Fruit fly (Drosophila melanogaster): ENCODE measurements around the gene Ptp61F.

Gene Ptp61F

DNA sequence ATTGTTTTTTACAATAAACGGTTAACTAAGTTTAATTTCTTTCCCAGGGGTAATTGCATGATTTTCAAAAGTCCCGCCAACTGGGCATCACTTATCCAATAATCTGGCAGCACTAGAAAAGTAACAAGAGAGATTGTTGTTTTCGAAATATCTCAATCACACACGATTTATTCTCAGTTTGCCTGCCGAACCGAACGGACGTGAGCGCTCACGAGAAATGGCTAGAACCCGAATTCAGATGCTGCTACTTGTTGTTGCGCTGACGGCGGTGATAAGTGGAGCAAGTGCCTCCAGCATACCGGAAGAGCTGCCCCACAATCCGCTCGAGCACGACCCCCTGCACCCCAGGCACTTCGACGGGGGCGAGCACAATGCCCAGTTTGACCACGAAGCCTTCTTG, 176.5 kb downstream of the Ptp61F start, which contains the start of gene scf (continued):
- TF ChIP-seq ci (GFP tag; IDR thresholded peaks at IDR 0.05) (peak; percentile 63; the same call in 2 of the 3 replicates), Mes4 (GFP tag; optimal IDR thresholded peaks at IDR 0.05) (no peak), cad (GFP tag; optimal IDR thresholded peaks at IDR 0.05) (no peak), CG16813 (GFP tag; IDR thresholded peaks at IDR 0.05; ENCODE audit: partially characterized antibody) (peak; percentile 33; the same call in 1 of the 3 replicates), Nf-YC (tag; optimal IDR thresholded peaks at IDR 0.05) (peak; percentile 19), CG7786 (GFP tag; optimal IDR thresholded peaks at IDR 0.05) (no peak), tgo (GFP tag; IDR thresholded peaks at IDR 0.05) (no peak), cato (GFP tag; optimal IDR thresholded peaks at IDR 0.05; ENCODE audit: borderline replicate concordance) (no peak), GATAe (GFP tag; conservative IDR thresholded peaks at IDR 0.05) (no peak), CG42726 (GFP tag; IDR thresholded peaks at IDR 0.05; ENCODE audit: partially characterized antibody) (0 out of 2 replicates have a peak, but pooled peaks have one; percentile 48), CG2116 (GFP tag; optimal IDR thresholded peaks at IDR 0.05) (peak; percentile 35), Doc3 (GFP tag; IDR thresholded peaks at IDR 0.05; ENCODE audit: partially characterized antibody) (peak; percentile 28; the same call in 1 of the 3 replicates), az2 (GFP tag; optimal IDR thresholded peaks at IDR 0.05) (no peak), Awh (GFP tag; IDR thresholded peaks at IDR 0.05) (0 out of 2 replicates have a peak, but pooled peaks have one; percentile 30), Lpt (GFP tag; optimal IDR thresholded peaks at IDR 0.05) (no peak), cas (GFP tag; IDR thresholded peaks at IDR 0.05) (no peak), CG14667 (GFP tag; IDR thresholded peaks at IDR 0.05) (no peak), NC2α (GFP tag; optimal IDR thresholded peaks at IDR 0.05) (no peak), Aef1 (GFP tag; IDR thresholded peaks at IDR 0.05) (0 out of 3 replicates have a peak, but pooled peaks have one; percentile 24), Dref (GFP tag; IDR thresholded peaks at IDR 0.05) (0 out of 2 replicates have a peak, but pooled peaks have one; percentile 1), Sry-δ (GFP tag; optimal IDR thresholded peaks at IDR 0.05) (peak; percentile 44), CG7987 (GFP tag; optimal IDR thresholded peaks at IDR 0.05) (peak; percentile 21), HLH54F (GFP tag; optimal IDR thresholded peaks at IDR 0.05) (no peak), CG18262 (tag; optimal IDR thresholded peaks at IDR 0.05) (peak; percentile 13), nerfin-1 (tag; optimal IDR thresholded peaks at IDR 0.05) (no peak), Poxn (GFP tag; IDR thresholded peaks at IDR 0.05) (no peak), Bgb (GFP tag; IDR thresholded peaks at IDR 0.05; ENCODE audit: partially characterized antibody) (peak; percentile 49), sens (GFP tag) (peak; percentile 70), klu (GFP tag; IDR thresholded peaks at IDR 0.05) (no peak), Dip2 (GFP tag; IDR thresholded peaks at IDR 0.05) (no peak), pum (GFP tag; optimal IDR thresholded peaks at IDR 0.05) (no peak), rib (GFP tag; IDR thresholded peaks at IDR 0.05) (0 out of 2 replicates have a peak, but pooled peaks have one; percentile 13), pan (optimal IDR thresholded peaks at IDR 0.05) (no peak), pan (GFP tag; optimal IDR thresholded peaks at IDR 0.05 in 1 of 2, IDR thresholded peaks at IDR 0.05 in 1 of 2) (peak in 1 of 2 experiments; percentile 37), tna (GFP tag; IDR thresholded peaks at IDR 0.05; ENCODE audit: partially characterized antibody) (no peak), CG9727 (GFP tag; optimal IDR thresholded peaks at IDR 0.05) (no peak), Ptx1 (GFP tag; IDR thresholded peaks at IDR 0.05) (no peak), fd3F (GFP tag; optimal IDR thresholded peaks at IDR 0.05) (no peak), kah (GFP tag; optimal IDR thresholded peaks at IDR 0.05) (peak; percentile 54), Taf1 (GFP tag; IDR thresholded peaks at IDR 0.05) (no peak), ac (GFP tag; optimal IDR thresholded peaks at IDR 0.05) (no peak), MESR4 (GFP tag; optimal IDR thresholded peaks at IDR 0.05) (peak; percentile 64), cg (GFP tag; optimal IDR thresholded peaks at IDR 0.05) (no peak), Ssrp (tag; optimal IDR thresholded peaks at IDR 0.05) (no peak), CG30431 (GFP tag; optimal IDR thresholded peaks at IDR 0.05) (no peak), fd102C (GFP tag; optimal IDR thresholded peaks at IDR 0.05) (no peak), CG9932 (GFP tag; IDR thresholded peaks at IDR 0.05) (peak; percentile 36), p53 (GFP tag; optimal IDR thresholded peaks at IDR 0.05) (peak; percentile 2), CG14860 (GFP tag; IDR thresholded peaks at IDR 0.05; ENCODE audit: partially characterized antibody) (no peak), CG6272 (GFP tag; IDR thresholded peaks at IDR 0.05) (no peak), CG3163 (GFP tag; optimal IDR thresholded peaks at IDR 0.05) (peak; percentile 37), HmgZ (tag; optimal IDR thresholded peaks at IDR 0.05) (peak; percentile 26)

Data from whole organism, embryonic.